Fruit fly (Drosophila melanogaster): ENCODE data around the gene Bet3.

dm6 chr3L:9446731-9447238, 4.7 kb upstream of the Bet3 start, which contains the start of gene CG3529:
- TF ChIP-seq EcR (GFP tag; optimal IDR thresholded peaks at IDR 0.05) (peak; percentile 29), CG12605 (GFP tag; IDR thresholded peaks at IDR 0.05) (no peak), Snoo (tag; optimal IDR thresholded peaks at IDR 0.05) (no peak)

All from whole organism, pupa.